Worm (Caenorhabditis elegans): ENCODE results near the gene F46B6.5.

DNA sequence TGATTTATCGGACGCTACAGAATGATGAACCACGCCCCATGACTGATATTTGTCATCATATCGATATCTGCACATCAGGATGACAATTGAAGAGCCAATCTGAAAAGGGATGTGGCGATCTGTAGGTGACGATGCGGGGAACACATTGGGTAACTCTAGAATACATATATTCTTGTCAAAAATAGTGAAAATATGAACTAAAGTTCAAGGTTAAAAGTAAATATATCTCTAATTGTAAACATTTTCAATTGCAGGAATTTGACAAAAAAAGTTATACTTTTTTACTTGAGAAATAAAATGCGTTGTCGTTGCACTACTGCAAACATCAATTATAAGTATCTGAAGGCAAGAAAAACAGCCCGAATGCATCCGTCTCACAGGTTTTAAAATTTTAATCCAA, 30.0 kb downstream of the F46B6.5 start, which contains the start of gene F58E6.6:
- TF ChIP-seq pha-4 (tag; optimal IDR thresholded peaks at IDR 0.05) (no peak), ama-1 (optimal IDR thresholded peaks at IDR 0.05) (no peak), elt-4 (tag; optimal IDR thresholded peaks at IDR 0.05) (no peak), tbx-2 (tag; optimal IDR thresholded peaks at IDR 0.05) (no peak), gmeb-2 (tag; optimal IDR thresholded peaks at IDR 0.05) (no peak), ceh-48 (tag; optimal IDR thresholded peaks at IDR 0.05) (no peak), C08G9.2 (tag; optimal IDR thresholded peaks at IDR 0.05) (no peak), odd-2 (tag; optimal IDR thresholded peaks at IDR 0.05) (no peak), lin-11 (tag; optimal IDR thresholded peaks at IDR 0.05) (no peak)

All from whole organism, late embryonic.